Worm (Caenorhabditis elegans) whole organism, L4 larva: ENCODE data around the gene rip-1.
A peak's percentile ranks its signal among the peaks of the same experiment; 100 is the strongest.

ENCODE experiments used
- F10B5.3 ChIP-seq: sonication (generic microtip); optimal IDR thresholded peaks from 2 replicates; lab custom pipeline; 2016; ENCODE audit warnings: mild to moderate bottlenecking, missing genetic modification characterization, missing compliant biosample characterization
- T20F7.1 ChIP-seq: fragments of 200-800 bp; sonication (Bioruptor generic); optimal IDR thresholded peaks from 2 replicates; lab custom pipeline; 2018; ENCODE audit warnings: mild to moderate bottlenecking, missing genetic modification characterization, missing compliant biosample characterization
- T26A8.4 ChIP-seq: fragments of 200-800 bp; sonication (Bioruptor generic); IDR thresholded peaks from 2 replicates; pipeline ENCODE4 v1.3.6; 2022; ENCODE audit warnings: missing genetic modification characterization, missing compliant biosample characterization
- Y105C5A.15 ChIP-seq: fragments of 200-800 bp; sonication (Bioruptor generic); IDR thresholded peaks from 2 replicates; pipeline ENCODE4 v1.3.6; 2022; ENCODE audit warnings: missing genetic modification characterization, missing compliant biosample characterization
- Y48G9A.11 ChIP-seq: fragments of 200-800 bp; sonication (Bioruptor generic); IDR thresholded peaks from 2 replicates; pipeline ENCODE4 v1.3.6; 2022; ENCODE audit warnings: missing genetic modification reagents, missing genetic modification characterization, missing compliant biosample characterization
- Y5F2A.4 ChIP-seq: fragments of 200-800 bp; sonication (Bioruptor generic); optimal IDR thresholded peaks from 2 replicates; lab custom pipeline; 2018; ENCODE audit warnings: mild to moderate bottlenecking, missing genetic modification characterization, missing compliant biosample characterization
- Y75B8A.6 ChIP-seq: fragments of 200-800 bp; sonication (Bioruptor generic); IDR thresholded peaks from 2 replicates; pipeline ENCODE4 v1.3.6; 2022; ENCODE audit warnings: missing genetic modification reagents, missing genetic modification characterization, missing compliant biosample characterization
- aha-1 ChIP-seq: fragments of 150-350 bp; peaks from one replicate; lab custom pipeline; 2014; ENCODE audit warnings: missing biosample characterization, missing genetic modification characterization
- aly-2 ChIP-seq: sonication (generic microtip); optimal IDR thresholded peaks from 2 replicates; lab custom pipeline; 2018; ENCODE audit warnings: missing biosample characterization, missing genetic modification characterization
- attf-4 ChIP-seq: sonication (generic microtip); optimal IDR thresholded peaks from 3 replicates; lab custom pipeline; 2017; ENCODE audit warnings: missing biosample characterization, missing genetic modification characterization
- ces-1 ChIP-seq: fragments of 150-350 bp; sonication (generic microtip); optimal IDR thresholded peaks from 4 replicates; lab custom pipeline; 2014; ENCODE audit warnings: missing biosample characterization, missing genetic modification reagents, missing genetic modification characterization
- daf-12 ChIP-seq: fragments of 150-350 bp; optimal IDR thresholded peaks from 2 replicates; lab custom pipeline; 2014; ENCODE audit warnings: missing biosample characterization, missing genetic modification reagents, missing genetic modification characterization
- daf-8 ChIP-seq: fragments of 200-800 bp; sonication (Bioruptor generic); IDR thresholded peaks from 2 replicates; pipeline ENCODE4 v1.3.6; 2022; ENCODE audit warnings: missing genetic modification characterization, missing compliant biosample characterization
- dmd-6 ChIP-seq: fragments of 200-800 bp; sonication (Bioruptor generic); IDR thresholded peaks from 2 replicates; pipeline ENCODE4 v1.3.6; 2022; ENCODE audit warnings: missing genetic modification reagents, missing genetic modification characterization, missing compliant biosample characterization
- duxl-1 ChIP-seq: sonication (generic microtip); optimal IDR thresholded peaks from 2 replicates; lab custom pipeline; 2016; ENCODE audit warnings: mild to moderate bottlenecking, missing genetic modification characterization, moderate library complexity, missing compliant biosample characterization; ENCODE audit not compliant: poor library complexity
- dve-1 ChIP-seq: sonication (generic microtip); optimal IDR thresholded peaks from 2 replicates; lab custom pipeline; 2017; ENCODE audit warnings: antibody characterized with exemption, mild to moderate bottlenecking, missing genetic modification characterization, missing compliant biosample characterization; ENCODE audit not compliant: insufficient read depth
- hlh-11 ChIP-seq: fragments of 200-800 bp; sonication (Bioruptor generic); optimal IDR thresholded peaks from 2 replicates; lab custom pipeline; 2018; ENCODE audit warnings: mild to moderate bottlenecking, missing genetic modification characterization, missing compliant biosample characterization
- hlh-30 ChIP-seq: sonication (generic microtip); optimal IDR thresholded peaks from 2 replicates; lab custom pipeline; 2017; ENCODE audit warnings: antibody characterized with exemption, mild to moderate bottlenecking, missing genetic modification characterization, missing compliant biosample characterization; ENCODE audit not compliant: insufficient read depth
- jun-1 ChIP-seq: fragments of 150-350 bp; optimal IDR thresholded peaks from 2 replicates; lab custom pipeline; 2014; ENCODE audit warnings: missing biosample characterization, missing genetic modification reagents, missing genetic modification characterization
- lin-38 ChIP-seq: fragments of 200-800 bp; sonication (Bioruptor generic); IDR thresholded peaks from 2 replicates; pipeline ENCODE4 v1.3.6; 2022; ENCODE audit warnings: missing genetic modification reagents, missing genetic modification characterization, missing compliant biosample characterization
- lin-39 ChIP-seq: fragments of 150-350 bp; optimal IDR thresholded peaks from 2 replicates; lab custom pipeline; 2014; ENCODE audit warnings: missing biosample characterization, missing genetic modification reagents, missing genetic modification characterization
- lir-3 ChIP-seq: sonication (generic microtip); optimal IDR thresholded peaks from 2 replicates; lab custom pipeline; 2016; ENCODE audit warnings: mild to moderate bottlenecking, missing genetic modification characterization, missing compliant biosample characterization
- madf-9 ChIP-seq: fragments of 200-800 bp; sonication (Bioruptor generic); conservative IDR thresholded peaks from 2 replicates; pipeline ENCODE4 v1.3.6; 2022; ENCODE audit warnings: missing genetic modification reagents, missing genetic modification characterization, missing compliant biosample characterization
- mdl-1 ChIP-seq, 2 experiments: fragments of 150-350 bp in 1 of 2; sonication (generic microtip) in 1 of 2; optimal IDR thresholded peaks; 2 replicates each; lab custom pipeline; 2014 to 2017; ENCODE audit warnings: missing biosample characterization in 2 of 2, missing genetic modification characterization in 2 of 2
- mdt-29 ChIP-seq: fragments of 200-800 bp; sonication (Bioruptor generic); IDR thresholded peaks from 2 replicates; pipeline ENCODE4 v1.3.6; 2022; ENCODE audit warnings: missing genetic modification reagents, missing genetic modification characterization, missing compliant biosample characterization
- mep-1 ChIP-seq: fragments of 150-350 bp; sonication (generic microtip); optimal IDR thresholded peaks from 3 replicates; lab custom pipeline; 2014; ENCODE audit warnings: missing biosample characterization, missing genetic modification characterization
- nhr-102 ChIP-seq: sonication (generic microtip); optimal IDR thresholded peaks from 2 replicates; lab custom pipeline; 2016; ENCODE audit warnings: mild to moderate bottlenecking, missing genetic modification characterization, moderate library complexity, missing compliant biosample characterization
- nhr-237 ChIP-seq: sonication (generic microtip); optimal IDR thresholded peaks from 2 replicates; lab custom pipeline; 2017; ENCODE audit warnings: missing biosample characterization, missing genetic modification characterization
- nhr-28 ChIP-seq: fragments of 150-350 bp; optimal IDR thresholded peaks from 2 replicates; lab custom pipeline; 2014; ENCODE audit warnings: missing biosample characterization, missing genetic modification characterization
- nhr-48 ChIP-seq: sonication (generic microtip); optimal IDR thresholded peaks from 2 replicates; lab custom pipeline; 2016; ENCODE audit warnings: mild to moderate bottlenecking, missing genetic modification characterization, missing compliant biosample characterization
- nhr-76 ChIP-seq: fragments of 150-350 bp; optimal IDR thresholded peaks from 2 replicates; lab custom pipeline; 2014; ENCODE audit warnings: missing biosample characterization, missing genetic modification characterization
- pqm-1 ChIP-seq: sonication (generic microtip); optimal IDR thresholded peaks from 2 replicates; lab custom pipeline; 2017; ENCODE audit warnings: missing biosample characterization, missing genetic modification characterization
- set-16 ChIP-seq: fragments of 200-800 bp; sonication (Bioruptor generic); IDR thresholded peaks from 2 replicates; pipeline ENCODE4 v1.3.6; 2022; ENCODE audit warnings: missing genetic modification reagents, missing genetic modification characterization, missing compliant biosample characterization
- skn-1 ChIP-seq: fragments of 150-350 bp; optimal IDR thresholded peaks from 2 replicates; lab custom pipeline; 2014; ENCODE audit warnings: missing biosample characterization, missing genetic modification characterization
- snpc-1.2 ChIP-seq: fragments of 200-800 bp; sonication (Bioruptor generic); IDR thresholded peaks from 2 replicates; pipeline ENCODE4 v1.3.6; 2022; ENCODE audit warnings: missing genetic modification reagents, missing genetic modification characterization, missing compliant biosample characterization
- tag-97 ChIP-seq: fragments of 200-800 bp; sonication (Bioruptor generic); IDR thresholded peaks from 2 replicates; pipeline ENCODE4 v1.3.6; 2022; ENCODE audit warnings: missing genetic modification characterization, missing compliant biosample characterization
- tra-1 ChIP-seq: fragments of 200-800 bp; sonication (Bioruptor generic); IDR thresholded peaks from 2 replicates; pipeline ENCODE4 v1.3.6; 2022; ENCODE audit warnings: missing genetic modification reagents, missing genetic modification characterization, missing compliant biosample characterization
- unc-62 ChIP-seq, 3 experiments: fragments of 150-350 bp in 1 of 3; sonication (generic microtip); optimal IDR thresholded peaks in 2 of 3; peaks in 1 of 3; 1 replicate in 1 of 3; 2 replicates in 2 of 3; lab custom pipeline; 2014 to 2017; ENCODE audit warnings: missing biosample characterization in 3 of 3, missing genetic modification characterization in 3 of 3, missing genetic modification reagents in 3 of 3, missing genotype in 1 of 3

rip-1 gene

DNA sequence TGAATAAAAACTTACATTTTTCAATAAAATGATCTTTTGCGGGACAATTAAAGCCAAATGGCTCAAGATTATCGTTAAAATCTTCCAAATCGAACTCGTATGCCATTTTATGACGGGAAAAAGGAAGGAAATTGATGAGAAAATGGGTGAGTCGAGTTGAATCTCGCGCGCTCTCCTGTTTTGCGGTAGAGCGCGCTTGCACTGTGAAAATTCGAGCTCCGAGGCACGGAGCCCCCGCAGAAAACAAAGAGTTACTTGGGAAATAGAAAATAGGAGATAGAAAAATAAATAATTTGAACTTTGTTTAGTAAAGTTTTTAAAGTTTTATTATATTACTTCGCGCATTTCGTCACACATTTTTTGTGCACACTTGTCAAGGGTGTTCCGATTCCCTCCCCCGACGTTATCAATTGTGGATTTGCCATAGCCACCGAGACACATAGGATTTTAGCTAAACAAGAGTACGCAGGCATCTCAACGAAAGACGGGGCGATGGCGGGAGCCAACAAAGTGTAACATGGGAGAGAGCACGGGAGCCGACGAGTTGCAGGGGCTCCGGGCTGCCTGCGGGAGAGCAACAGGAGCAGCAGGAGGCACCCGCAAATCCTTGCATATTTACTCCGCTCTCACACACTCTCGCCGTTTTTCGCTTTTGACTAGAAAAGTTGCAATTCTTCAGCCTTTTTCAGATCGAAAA, 10.0 kb downstream of the rip-1 start, which contains the start of the genes div-1 and cor-1 (continued):
- TF ChIP-seq dve-1 (tag; lab: Kevin White, UChicago) (no peak), dmd-6 (no peak), lir-3 (tag; lab: Kevin White, UChicago) (no peak), F10B5.3 (tag; lab: Kevin White, UChicago) (no peak), T26A8.4 (GFP tag; lab: Robert Waterston, UW) (no peak), lin-39 (no peak), pqm-1 (no peak), T20F7.1 (GFP tag; lab: Kevin White, UChicago) (no peak), unc-62 (GFP tag; optimal IDR thresholded peaks at IDR 0.05 in 1 of 2; lab: Kevin White, UChicago) (peak in 1 of 2 experiments; percentile 90), unc-62 (tag; optimal IDR thresholded peaks at IDR 0.05; lab: Kevin White, UChicago) (no peak), Y75B8A.6 (GFP tag; lab: Robert Waterston, UW) (no peak), set-16 (GFP tag; lab: Robert Waterston, UW) (peak; percentile 75), daf-12 (tag; lab: Kevin White, UChicago) (no peak), daf-8 (GFP tag; lab: Robert Waterston, UW) (no peak), snpc-1.2 (no peak), ces-1 (GFP tag; lab: Kevin White, UChicago) (no peak), mep-1 (no peak), Y105C5A.15 (GFP tag; lab: Robert Waterston, UW) (no peak), nhr-76 (no peak), jun-1 (no peak), attf-4 (tag; lab: Kevin White, UChicago) (no peak), skn-1 (tag; lab: Kevin White, UChicago) (no peak), tag-97 (GFP tag; lab: Robert Waterston, UW) (no peak), hlh-30 (tag; lab: Kevin White, UChicago) (no peak), aly-2 (tag; lab: Kevin White, UChicago) (no peak), Y48G9A.11 (GFP tag; lab: Robert Waterston, UW) (no peak), lin-38 (peak; percentile 93), Y5F2A.4 (no peak), duxl-1 (tag; lab: Kevin White, UChicago) (no peak), nhr-237 (no peak), tra-1 (GFP tag; lab: Robert Waterston, UW) (no peak), nhr-28 (tag; lab: Kevin White, UChicago) (peak; percentile 12), nhr-48 (tag; lab: Kevin White, UChicago) (no peak), nhr-102 (tag; lab: Kevin White, UChicago) (no peak), mdt-29 (GFP tag; lab: Robert Waterston, UW) (no peak), hlh-11 (peak; percentile 23)

DNA sequence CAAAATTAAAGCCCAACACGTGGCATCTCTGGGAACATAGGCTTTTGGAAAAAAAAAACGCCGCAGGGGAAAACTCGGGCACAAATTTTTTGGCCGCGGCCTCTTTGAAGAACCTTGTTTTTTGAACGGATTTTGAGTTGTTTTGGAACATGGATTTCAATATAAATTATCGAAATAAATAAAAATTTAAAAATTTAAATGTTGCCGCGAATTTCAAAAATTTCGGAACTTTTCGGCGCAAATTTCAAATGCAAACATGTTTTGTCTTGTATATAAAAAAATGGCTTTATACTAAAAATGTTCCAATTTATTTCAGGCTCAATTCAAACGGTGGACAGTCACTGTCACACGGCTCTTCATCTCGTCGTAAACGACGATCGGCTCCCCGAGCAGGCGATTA, 14.5 kb downstream of the rip-1 start:
- TF ChIP-seq aha-1 (peak; percentile 95), madf-9 (GFP tag; lab: Robert Waterston, UW) (no peak)

DNA sequence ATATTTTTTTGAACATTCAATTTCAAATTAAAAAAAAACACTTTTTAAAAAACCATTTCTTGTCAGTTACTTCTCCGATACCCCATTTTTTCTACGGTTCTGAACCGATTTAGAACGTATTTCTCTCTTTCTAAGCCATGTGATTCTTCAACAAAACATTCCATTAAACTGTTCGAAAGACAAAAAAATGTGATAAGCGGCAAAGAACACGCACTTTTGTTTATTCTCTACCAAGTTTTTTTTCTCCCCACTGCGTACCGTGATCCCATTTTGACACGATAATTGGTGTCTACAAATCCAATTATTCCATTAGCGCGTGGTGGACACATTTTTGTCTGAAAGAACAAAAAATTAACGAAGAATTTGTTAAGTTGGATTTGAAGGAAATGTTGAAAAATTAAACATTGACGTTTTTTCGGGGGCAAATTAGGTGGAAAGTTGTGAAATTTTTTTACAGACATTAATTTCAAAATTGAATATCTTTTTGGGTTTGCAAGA, 17.2 kb downstream of the rip-1 start:
- TF ChIP-seq mdl-1 (tag; optimal IDR thresholded peaks at IDR 0.05; lab: Kevin White, UChicago): peak in 1 of 2 experiments; percentile 45
- TF ChIP-seq hlh-11: peak; percentile 14
- TF ChIP-seq aly-2 (tag; lab: Kevin White, UChicago): no peak
- peak in 1 of 2 experiments; percentile 69 for TF ChIP-seq unc-62 (GFP tag; optimal IDR thresholded peaks at IDR 0.05 in 1 of 2; lab: Kevin White, UChicago)
- no peak for TF ChIP-seq unc-62 (tag; optimal IDR thresholded peaks at IDR 0.05; lab: Kevin White, UChicago)
